Worm (Caenorhabditis elegans) whole organism, mixed stage, embryonic: Measurements from ENCODE around the gene T24A6.7.
"Not testable (repeated sequence)": the region's sequence is repeated elsewhere in the genome, so short reads cannot be mapped to it uniquely, and the experiment has no call there.

Experiments used
- bed-3 ChIP-seq: fragments of 200-800 bp; sonication (Bioruptor generic); optimal IDR thresholded peaks from 3 replicates; lab custom pipeline; 2018; ENCODE audit warnings: mild to moderate bottlenecking, missing genetic modification characterization, moderate library complexity, missing compliant biosample characterization
- blmp-1 ChIP-seq: fragments of 150-350 bp; optimal IDR thresholded peaks from 2 replicates; lab custom pipeline; 2014; ENCODE audit warnings: missing biosample characterization, missing genetic modification characterization
- ceh-39 ChIP-seq: fragments of 150-350 bp; optimal IDR thresholded peaks from 2 replicates; lab custom pipeline; 2014; ENCODE audit warnings: missing biosample characterization, missing genetic modification characterization
- ceh-83 ChIP-seq: fragments of 200-800 bp; sonication (Bioruptor generic); optimal IDR thresholded peaks from 2 replicates; lab custom pipeline; 2018; ENCODE audit warnings: mild to moderate bottlenecking, missing genetic modification characterization, missing compliant biosample characterization
- cnd-1 ChIP-seq: fragments of 200-800 bp; sonication (Bioruptor generic); optimal IDR thresholded peaks from 2 replicates; lab custom pipeline; 2018; ENCODE audit warnings: mild to moderate bottlenecking, missing genetic modification characterization, missing compliant biosample characterization
- drap-1 ChIP-seq: fragments of 200-800 bp; sonication (Bioruptor generic); optimal IDR thresholded peaks from 3 replicates; lab custom pipeline; 2018; ENCODE audit warnings: mild to moderate bottlenecking, missing genetic modification characterization, missing compliant biosample characterization
- elt-1 ChIP-seq: sonication (generic microtip); optimal IDR thresholded peaks from 2 replicates; lab custom pipeline; 2017; ENCODE audit warnings: missing genetic modification characterization, mild to moderate bottlenecking, missing compliant biosample characterization, antibody characterized with exemption, moderate library complexity, borderline replicate concordance; ENCODE audit not compliant: insufficient read depth
- elt-3 ChIP-seq: fragments of 150-350 bp; optimal IDR thresholded peaks from 2 replicates; lab custom pipeline; 2014; ENCODE audit warnings: missing biosample characterization, missing genetic modification characterization
- flh-1 ChIP-seq: fragments of 200-800 bp; sonication (Bioruptor generic); optimal IDR thresholded peaks from 2 replicates; lab custom pipeline; 2018; ENCODE audit warnings: mild to moderate bottlenecking, missing genetic modification characterization, moderate library complexity, missing compliant biosample characterization
- ham-2 ChIP-seq: fragments of 200-800 bp; sonication (Bioruptor generic); optimal IDR thresholded peaks from 2 replicates; lab custom pipeline; 2018; ENCODE audit warnings: mild to moderate bottlenecking, missing genetic modification characterization, missing compliant biosample characterization
- hlh-1 ChIP-seq: fragments of 150-350 bp; optimal IDR thresholded peaks from 2 replicates; lab custom pipeline; 2014; ENCODE audit warnings: missing biosample characterization, missing genetic modification reagents, missing genetic modification characterization
- lsy-2 ChIP-seq: fragments of 150-350 bp; optimal IDR thresholded peaks from 2 replicates; lab custom pipeline; 2014; ENCODE audit warnings: missing biosample characterization, missing genetic modification characterization
- mep-1 ChIP-seq: fragments of 150-350 bp; optimal IDR thresholded peaks from 2 replicates; lab custom pipeline; 2017; ENCODE audit warnings: missing biosample characterization, missing genetic modification reagents, missing genetic modification characterization, inconsistent platforms
- mls-2 ChIP-seq: sonication (generic microtip); optimal IDR thresholded peaks from 2 replicates; lab custom pipeline; 2016; ENCODE audit warnings: mild to moderate bottlenecking, missing genetic modification characterization, moderate library complexity, missing compliant biosample characterization
- nhr-12 ChIP-seq: fragments of 150-350 bp; optimal IDR thresholded peaks from 2 replicates; lab custom pipeline; 2014; ENCODE audit warnings: missing biosample characterization, missing genetic modification characterization
- nhr-2 ChIP-seq: fragments of 150-350 bp; optimal IDR thresholded peaks from 2 replicates; lab custom pipeline; 2014; ENCODE audit warnings: missing biosample characterization, missing genetic modification characterization
- nhr-237 ChIP-seq: fragments of 150-350 bp; optimal IDR thresholded peaks from 2 replicates; lab custom pipeline; 2014; ENCODE audit warnings: missing biosample characterization, missing genetic modification characterization
- nhr-28 ChIP-seq: fragments of 150-350 bp; optimal IDR thresholded peaks from 2 replicates; lab custom pipeline; 2014; ENCODE audit warnings: missing biosample characterization, missing genetic modification characterization
- nhr-76 ChIP-seq: sonication (generic microtip); optimal IDR thresholded peaks from 2 replicates; lab custom pipeline; 2017; ENCODE audit warnings: missing biosample characterization, missing genetic modification characterization
- pha-4 ChIP-seq: fragments of 150-350 bp; optimal IDR thresholded peaks from 2 replicates; lab custom pipeline; 2018; ENCODE audit warnings: missing biosample characterization, missing genetic modification reagents, missing genetic modification characterization
- sem-2 ChIP-seq: fragments of 200-800 bp; sonication (Bioruptor generic); optimal IDR thresholded peaks from 2 replicates; lab custom pipeline; 2018; ENCODE audit warnings: mild to moderate bottlenecking, missing genetic modification characterization, missing compliant biosample characterization
- snpc-4 ChIP-seq: fragments of 150-350 bp; optimal IDR thresholded peaks from 2 replicates; lab custom pipeline; 2014; ENCODE audit warnings: missing biosample characterization, missing genetic modification characterization
- sptf-1 ChIP-seq: sonication (generic microtip); optimal IDR thresholded peaks from 2 replicates; lab custom pipeline; 2017; ENCODE audit warnings: mild to moderate bottlenecking, missing genetic modification characterization, moderate library complexity, missing compliant biosample characterization
- tbx-8 ChIP-seq: fragments of 200-800 bp; sonication (Bioruptor generic); optimal IDR thresholded peaks from 2 replicates; lab custom pipeline; 2018; ENCODE audit warnings: mild to moderate bottlenecking, missing genetic modification characterization, moderate library complexity, missing compliant biosample characterization
- unc-120 ChIP-seq: sonication (generic microtip); optimal IDR thresholded peaks from 2 replicates; lab custom pipeline; 2017; ENCODE audit warnings: missing genetic modification characterization, missing compliant biosample characterization; ENCODE audit not compliant: poor library complexity, severe bottlenecking
- unc-39 ChIP-seq: fragments of 150-350 bp; optimal IDR thresholded peaks from 2 replicates; lab custom pipeline; 2014; ENCODE audit warnings: missing biosample characterization, missing genetic modification characterization
- unc-62 ChIP-seq: fragments of 150-350 bp; optimal IDR thresholded peaks from 2 replicates; lab custom pipeline; 2014; ENCODE audit warnings: missing biosample characterization, missing genetic modification reagents, missing genetic modification characterization
- zip-8 ChIP-seq: fragments of 150-350 bp; optimal IDR thresholded peaks from 2 replicates; lab custom pipeline; 2014; ENCODE audit warnings: missing biosample characterization, missing genetic modification characterization
- ztf-11 ChIP-seq: fragments of 150-350 bp; optimal IDR thresholded peaks from 2 replicates; lab custom pipeline; 2014; ENCODE audit warnings: missing biosample characterization, missing genetic modification characterization

T24A6.7 gene

DNA sequence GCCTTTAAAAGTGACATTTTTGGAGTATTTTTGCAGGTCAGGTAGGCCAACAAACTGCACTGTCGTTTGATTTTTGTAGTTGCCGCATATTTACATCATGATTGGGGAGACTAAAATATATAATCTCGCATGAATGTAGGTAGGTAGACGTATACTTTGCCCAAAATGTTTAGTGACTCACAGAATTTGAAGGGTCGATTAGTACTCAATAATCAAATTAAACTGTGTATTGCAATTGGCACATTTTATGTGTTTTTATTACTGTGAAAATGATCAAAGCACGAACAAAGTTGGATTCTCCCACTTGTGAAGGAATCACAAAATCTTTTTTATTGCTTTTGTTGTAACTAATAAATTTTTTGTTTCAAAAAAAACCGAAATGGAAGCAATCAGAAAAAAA, 28.2 kb upstream of the T24A6.7 start, which contains the start of gene C07G3.15:
TSS of gene C07G3.15 (minus strand) at position 101 of the 400 bp plus-strand sequence.
- TF ChIP-seq elt-3 (tag; lab: Kevin White, UChicago) = no peak
- TF ChIP-seq zip-8 (tag; lab: Kevin White, UChicago) = no peak
- TF ChIP-seq tbx-8 (GFP tag; lab: Kevin White, UChicago) = no peak
- no peak for TF ChIP-seq nhr-237 (tag; lab: Kevin White, UChicago)
- no peak for TF ChIP-seq unc-39 (tag; lab: Kevin White, UChicago)
- no peak for TF ChIP-seq nhr-2 (tag; lab: Kevin White, UChicago)
- TF ChIP-seq ztf-11 (tag; lab: Kevin White, UChicago) = no peak
- TF ChIP-seq mls-2 (tag; lab: Kevin White, UChicago) = no peak
- TF ChIP-seq unc-120 (tag; lab: Kevin White, UChicago) = no peak
- TF ChIP-seq snpc-4 (tag; lab: Kevin White, UChicago) = no peak
- no peak for TF ChIP-seq sptf-1 (tag; lab: Kevin White, UChicago)
- TF ChIP-seq flh-1 = no peak
- no peak for TF ChIP-seq ceh-83
- TF ChIP-seq mep-1 (tag; lab: Kevin White, UChicago) = no peak
- no peak for TF ChIP-seq lsy-2 (tag; lab: Kevin White, UChicago)
- TF ChIP-seq hlh-1 (tag; lab: Kevin White, UChicago) = no peak
- TF ChIP-seq, all 35 proteins: peak for 0

ce11 chrV:3502038-3502437, 23.0 kb upstream of the T24A6.7 start, which contains the start of the genes C07G3.8 and C07G3.10:
TSS of gene C07G3.8 (minus strand) at chrV:3502138.
TSS of gene C07G3.10 (plus strand) at chrV:3502307.
- no peak for TF ChIP-seq nhr-28 (tag; lab: Kevin White, UChicago)
- TF ChIP-seq cnd-1 = no peak
- TF ChIP-seq nhr-2 (tag; lab: Kevin White, UChicago) = no peak
- no peak for TF ChIP-seq nhr-237 (tag; lab: Kevin White, UChicago)
- no peak for TF ChIP-seq snpc-4 (tag; lab: Kevin White, UChicago)
- TF ChIP-seq bed-3 (GFP tag; lab: Kevin White, UChicago) = no peak
- TF ChIP-seq mls-2 (tag; lab: Kevin White, UChicago) = no peak
- no peak for TF ChIP-seq tbx-8 (GFP tag; lab: Kevin White, UChicago)
- no peak for TF ChIP-seq drap-1 (GFP tag; lab: Kevin White, UChicago)
- no peak for TF ChIP-seq pha-4 (tag; lab: Kevin White, UChicago)
- TF ChIP-seq elt-1 = no peak
- TF ChIP-seq ceh-39 (tag; lab: Kevin White, UChicago) = no peak
- TF ChIP-seq mep-1 (tag; lab: Kevin White, UChicago) = no peak
- TF ChIP-seq hlh-1 (tag; lab: Kevin White, UChicago) = no peak
- no peak for TF ChIP-seq nhr-12 (tag; lab: Kevin White, UChicago)
- TF ChIP-seq unc-120 (tag; lab: Kevin White, UChicago) = no peak
- TF ChIP-seq flh-1 = no peak
- no peak for TF ChIP-seq sem-2 (GFP tag; lab: Kevin White, UChicago)
- no peak for TF ChIP-seq elt-3 (tag; lab: Kevin White, UChicago)

ce11 chrV:3505745-3506144, 19.3 kb upstream of the T24A6.7 start:
- TF ChIP-seq ceh-39 (tag; lab: Kevin White, UChicago) (no peak), blmp-1 (no peak), pha-4 (tag; lab: Kevin White, UChicago) (no peak), bed-3 (GFP tag; lab: Kevin White, UChicago) (no peak), nhr-12 (tag; lab: Kevin White, UChicago) (no peak), ham-2 (GFP tag; lab: Kevin White, UChicago) (no peak), cnd-1 (no peak)

DNA sequence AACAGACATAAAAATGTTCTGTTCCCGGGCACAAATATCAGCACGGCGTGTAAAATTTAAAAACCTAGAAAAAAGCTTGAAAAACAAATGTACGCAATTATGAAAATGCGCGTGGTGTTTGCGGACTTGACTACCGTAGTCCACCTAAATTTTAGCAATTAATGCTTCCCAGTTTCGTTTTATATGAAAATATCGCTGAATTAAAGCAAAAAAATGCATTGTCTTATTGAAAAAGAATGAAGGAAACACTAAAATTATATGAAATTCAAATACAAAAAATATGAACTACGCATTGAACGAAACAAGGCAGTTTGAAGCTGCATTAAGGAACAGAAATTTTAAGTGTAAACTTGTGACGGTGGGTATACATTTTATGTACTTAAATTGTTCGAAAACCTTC, 18.8 kb upstream of the T24A6.7 start, which contains the start of gene ugt-64:
TSS of gene ugt-64 (minus strand) at position 101 of the 400 bp plus-strand sequence.
- not testable (repeated sequence) for TF ChIP-seq lsy-2, nhr-237, nhr-76 (tag; lab: Kevin White, UChicago)

ce11 chrV:3507691-3508090, 17.4 kb upstream of the T24A6.7 start, which contains the start of gene str-225:
TSS of gene str-225 (plus strand) at chrV:3507822.
- TF ChIP-seq nhr-76 (tag; lab: Kevin White, UChicago) (no peak), zip-8 (tag; lab: Kevin White, UChicago) (no peak), ceh-83 (no peak), unc-62 (no peak), tbx-8 (GFP tag; lab: Kevin White, UChicago) (no peak), pha-4 (tag; lab: Kevin White, UChicago) (no peak), lsy-2 (tag; lab: Kevin White, UChicago) (no peak)
